Fruit fly (Drosophila melanogaster) whole organism, wandering third instar larva: ENCODE results near the gene Txl.

ENCODE experiments used
- pan ChIP-seq: fragments of >200 bp; optimal IDR thresholded peaks from 2 replicates; lab custom pipeline; 2017

Txl gene

dm6 chr3L:5813016-5813415, 47.4 kb downstream of the Txl start, which contains the start of gene mad2:
Gene mad2, minus strand, starts transcription at chr3L:5813093.
- TF ChIP-seq pan (lab: Kevin White, UChicago): no peak
